Worm (Caenorhabditis elegans) whole organism, late embryonic: Measurements from ENCODE around the gene C53D6.10.

ENCODE experiments used
- F13H6.1 ChIP-seq: sonication (generic microtip); optimal IDR thresholded peaks from 2 replicates; lab custom pipeline; 2016; ENCODE audit warnings: missing genetic modification characterization, missing compliant biosample characterization
- ahr-1 ChIP-seq: sonication (generic microtip); optimal IDR thresholded peaks from 2 replicates; lab custom pipeline; 2016; ENCODE audit warnings: missing genetic modification characterization, missing compliant biosample characterization
- ama-1 ChIP-seq: fragments of 150-350 bp; optimal IDR thresholded peaks from 2 replicates; lab custom pipeline; 2014
- ceh-14 ChIP-seq: sonication (generic microtip); optimal IDR thresholded peaks from 2 replicates; lab custom pipeline; 2016; ENCODE audit warnings: missing genotype, missing genetic modification characterization, missing compliant biosample characterization
- ceh-19 ChIP-seq: fragments of 200-800 bp; sonication (Bioruptor generic); optimal IDR thresholded peaks from 2 replicates; lab custom pipeline; 2018; ENCODE audit warnings: mild to moderate bottlenecking, missing genetic modification characterization, missing compliant biosample characterization
- ceh-24 ChIP-seq: sonication (generic microtip); optimal IDR thresholded peaks from 2 replicates; lab custom pipeline; 2016; ENCODE audit warnings: mild to moderate bottlenecking, missing genetic modification characterization, missing compliant biosample characterization
- ceh-30 ChIP-seq: fragments of 150-350 bp; optimal IDR thresholded peaks from 2 replicates; lab custom pipeline; 2014; ENCODE audit warnings: missing biosample characterization, missing genetic modification characterization
- ceh-31 ChIP-seq: sonication (generic microtip); optimal IDR thresholded peaks from 2 replicates; lab custom pipeline; 2016; ENCODE audit warnings: missing genetic modification characterization, missing compliant biosample characterization
- ceh-34 ChIP-seq: sonication (generic microtip); optimal IDR thresholded peaks from 2 replicates; lab custom pipeline; 2016; ENCODE audit warnings: mild to moderate bottlenecking, missing genetic modification characterization, missing compliant biosample characterization
- ceh-45 ChIP-seq: fragments of 200-800 bp; sonication (Bioruptor generic); IDR thresholded peaks from 2 replicates; pipeline ENCODE4 v1.3.6; 2022; ENCODE audit warnings: missing genetic modification reagents, missing genetic modification characterization, missing compliant biosample characterization
- ceh-48 ChIP-seq: sonication (generic microtip); optimal IDR thresholded peaks from 2 replicates; lab custom pipeline; 2016; ENCODE audit warnings: missing genetic modification characterization, inconsistent platforms, missing compliant biosample characterization
- ceh-6 ChIP-seq: fragments of 200-800 bp; sonication (Bioruptor generic); optimal IDR thresholded peaks from 2 replicates; lab custom pipeline; 2018; ENCODE audit warnings: mild to moderate bottlenecking, missing genetic modification characterization, missing compliant biosample characterization
- ceh-9 ChIP-seq: sonication (generic microtip); optimal IDR thresholded peaks from 2 replicates; lab custom pipeline; 2016; ENCODE audit warnings: mild to moderate bottlenecking, missing genetic modification characterization, inconsistent platforms, missing compliant biosample characterization
- dmd-4 ChIP-seq: sonication (generic microtip); optimal IDR thresholded peaks from 2 replicates; lab custom pipeline; 2016; ENCODE audit warnings: borderline replicate concordance, missing genetic modification characterization, missing compliant biosample characterization
- elt-2 ChIP-seq: sonication (generic microtip); optimal IDR thresholded peaks from 2 replicates; lab custom pipeline; 2016; ENCODE audit warnings: missing genetic modification reagents, missing genetic modification characterization, missing compliant biosample characterization
- elt-4 ChIP-seq: sonication (generic microtip); optimal IDR thresholded peaks from 2 replicates; lab custom pipeline; 2016; ENCODE audit warnings: missing genetic modification characterization, missing compliant biosample characterization
- fkh-10 ChIP-seq: fragments of 150-350 bp; optimal IDR thresholded peaks from 2 replicates; lab custom pipeline; 2014; ENCODE audit warnings: missing biosample characterization, missing genetic modification reagents, missing genetic modification characterization
- fkh-6 ChIP-seq: sonication (generic microtip); optimal IDR thresholded peaks from 2 replicates; lab custom pipeline; 2016; ENCODE audit warnings: missing genetic modification characterization, missing compliant biosample characterization
- hlh-6 ChIP-seq: sonication (generic microtip); optimal IDR thresholded peaks from 2 replicates; lab custom pipeline; 2016; ENCODE audit warnings: missing genotype, missing genetic modification characterization, missing compliant biosample characterization
- hlh-8 ChIP-seq: sonication (generic microtip); optimal IDR thresholded peaks from 2 replicates; lab custom pipeline; 2016; ENCODE audit warnings: missing genotype, missing genetic modification characterization, missing compliant biosample characterization
- madf-2 ChIP-seq: sonication (generic microtip); optimal IDR thresholded peaks from 2 replicates; lab custom pipeline; 2017; ENCODE audit warnings: missing genetic modification characterization, missing compliant biosample characterization
- mec-3 ChIP-seq: sonication (generic microtip); optimal IDR thresholded peaks from 2 replicates; lab custom pipeline; 2016; ENCODE audit warnings: borderline replicate concordance, missing genetic modification characterization, missing compliant biosample characterization
- nfya-1 ChIP-seq: sonication (generic microtip); optimal IDR thresholded peaks from 2 replicates; lab custom pipeline; 2017; ENCODE audit warnings: missing genetic modification characterization, mild to moderate bottlenecking, missing compliant biosample characterization, antibody characterized with exemption, moderate library complexity
- nhr-232 ChIP-seq: sonication (generic microtip); optimal IDR thresholded peaks from 2 replicates; lab custom pipeline; 2016; ENCODE audit warnings: missing genetic modification characterization, missing compliant biosample characterization
- npax-4 ChIP-seq: sonication (generic microtip); optimal IDR thresholded peaks from 2 replicates; lab custom pipeline; 2016; ENCODE audit warnings: missing genetic modification characterization, missing compliant biosample characterization
- pax-1 ChIP-seq: fragments of 150-350 bp; optimal IDR thresholded peaks from 2 replicates; lab custom pipeline; 2014; ENCODE audit warnings: missing biosample characterization, missing genetic modification characterization
- pha-4 ChIP-seq: fragments of 150-350 bp; optimal IDR thresholded peaks from 2 replicates; lab custom pipeline; 2018; ENCODE audit warnings: missing biosample characterization, missing genetic modification reagents, missing genetic modification characterization
- rnt-1 ChIP-seq: sonication (generic microtip); optimal IDR thresholded peaks from 2 replicates; lab custom pipeline; 2016; ENCODE audit warnings: missing genetic modification characterization, missing compliant biosample characterization
- sdc-2 ChIP-seq: sonication (generic microtip); optimal IDR thresholded peaks from 2 replicates; lab custom pipeline; 2016; ENCODE audit warnings: missing genotype, missing genetic modification characterization, missing compliant biosample characterization
- syd-9 ChIP-seq: sonication (generic microtip); optimal IDR thresholded peaks from 2 replicates; lab custom pipeline; 2016; ENCODE audit warnings: mild to moderate bottlenecking, missing genetic modification characterization, moderate library complexity, missing compliant biosample characterization
- tbx-2 ChIP-seq: sonication (generic microtip); optimal IDR thresholded peaks from 2 replicates; lab custom pipeline; 2016; ENCODE audit warnings: missing genetic modification characterization, missing compliant biosample characterization
- ttx-3 ChIP-seq: sonication (generic microtip); optimal IDR thresholded peaks from 2 replicates; lab custom pipeline; 2016; ENCODE audit warnings: missing genetic modification reagents, missing genetic modification characterization, missing compliant biosample characterization
- zip-5 ChIP-seq: sonication (generic microtip); optimal IDR thresholded peaks from 2 replicates; lab custom pipeline; 2016; ENCODE audit warnings: missing genetic modification characterization, missing compliant biosample characterization
- ztf-16 ChIP-seq: sonication (generic microtip); optimal IDR thresholded peaks from 2 replicates; lab custom pipeline; 2017; ENCODE audit warnings: missing genetic modification characterization, missing compliant biosample characterization

C53D6.10 gene

DNA sequence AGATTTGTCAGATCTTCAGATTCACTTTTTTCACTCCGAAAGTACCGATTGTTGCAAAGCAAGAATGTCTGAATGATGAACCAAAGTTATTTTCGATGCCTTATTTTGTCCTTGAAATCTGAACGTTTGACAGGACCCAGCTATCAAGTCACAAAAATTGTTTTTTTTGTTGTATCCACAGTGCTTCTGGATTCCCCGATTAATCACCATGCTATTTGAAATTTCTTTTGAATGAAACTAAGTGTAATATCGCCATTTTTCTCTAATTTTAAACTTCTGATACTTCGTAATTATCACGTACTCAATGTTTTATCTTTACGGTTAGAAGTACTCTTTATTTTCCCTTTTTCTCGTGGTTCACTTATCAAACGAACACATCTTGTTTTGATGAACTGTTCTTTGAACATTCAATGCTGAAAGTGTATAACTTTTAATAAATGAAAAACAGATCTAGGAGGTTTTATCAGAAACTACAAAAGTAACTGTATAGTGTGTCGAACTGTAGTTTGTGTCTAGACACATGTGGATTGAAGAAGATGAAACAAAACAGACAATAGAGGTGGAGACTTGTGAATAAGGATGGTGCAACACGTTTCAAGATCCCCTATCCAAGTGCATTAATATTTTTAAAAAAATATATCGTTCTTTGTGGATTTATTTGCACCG, 17.4 kb upstream of the C53D6.10 start:
- TF ChIP-seq ttx-3 (no peak), ceh-45 (GFP tag; lab: Robert Waterston, UW) (no peak), dmd-4 (no peak), elt-4 (no peak), ceh-19 (no peak), pax-1 (no peak), ahr-1 (tag; lab: Kevin White, UChicago) (no peak), ceh-48 (tag; lab: Kevin White, UChicago) (no peak), mec-3 (no peak), fkh-10 (GFP tag; lab: Kevin White, UChicago) (no peak), ama-1 (lab: Kevin White, UChicago) (no peak), npax-4 (no peak)
- TF ChIP-seq, all 69 proteins: peak for 0

DNA sequence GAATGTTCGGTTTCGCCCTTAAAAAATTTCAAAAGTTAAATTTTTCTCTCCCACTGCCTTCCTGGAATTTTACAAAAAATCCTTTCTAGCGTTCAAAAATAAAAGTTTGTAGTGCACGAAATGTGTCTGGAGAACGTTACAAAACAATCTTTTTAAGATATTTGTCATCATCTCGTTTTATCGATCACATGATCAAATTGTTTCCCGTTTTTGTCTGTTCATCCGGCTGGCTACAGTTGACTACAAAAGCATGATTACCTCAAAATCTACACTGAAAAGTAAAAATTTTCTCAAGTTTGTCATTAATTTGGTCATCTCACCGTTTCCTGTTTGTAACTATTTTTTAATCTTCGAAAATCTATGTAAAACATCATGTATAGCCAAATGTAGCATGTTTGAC, 16.8 kb upstream of the C53D6.10 start:
- TF ChIP-seq syd-9 (no peak), ceh-9 (tag; lab: Kevin White, UChicago) (no peak), ceh-31 (tag; lab: Kevin White, UChicago) (no peak), pax-1 (no peak), ceh-6 (GFP tag; lab: Kevin White, UChicago) (no peak), nfya-1 (tag; lab: Kevin White, UChicago) (no peak), zip-5 (tag; lab: Kevin White, UChicago) (no peak), hlh-6 (tag; lab: Kevin White, UChicago) (no peak), elt-2 (tag; lab: Kevin White, UChicago) (no peak)
- TF ChIP-seq, all 69 proteins: peak for 0

- TF ChIP-seq mec-3 = peak; percentile 16
- TF ChIP-seq sdc-2 = peak; percentile 22
- TF ChIP-seq hlh-8 (tag; lab: Kevin White, UChicago) = peak; percentile 30
- peak; percentile 88 for TF ChIP-seq elt-4
- peak; percentile 5 for TF ChIP-seq ceh-34
- TF ChIP-seq tbx-2 (tag; lab: Kevin White, UChicago) = peak; percentile 37
- peak; percentile 52 for TF ChIP-seq F13H6.1 (tag; lab: Kevin White, UChicago)
- TF ChIP-seq fkh-6 (tag; lab: Kevin White, UChicago) = peak; percentile 26
- TF ChIP-seq madf-2 (tag; lab: Kevin White, UChicago) = peak; percentile 57
- peak; percentile 2 for TF ChIP-seq hlh-6 (tag; lab: Kevin White, UChicago)
Measured at ce11 chrIV:9048096-9048495, 13.9 kb upstream of the C53D6.10 start.

- TF ChIP-seq ttx-3 (no peak), ceh-30 (no peak), ceh-24 (tag; lab: Kevin White, UChicago) (no peak), ceh-9 (tag; lab: Kevin White, UChicago) (no peak), elt-2 (tag; lab: Kevin White, UChicago) (no peak), ceh-34 (no peak), ceh-31 (tag; lab: Kevin White, UChicago) (no peak), rnt-1 (no peak), ztf-16 (tag; lab: Kevin White, UChicago) (no peak), nhr-232 (no peak)
Measured at ce11 chrIV:9045252-9045651, 11.0 kb upstream of the C53D6.10 start, which contains the start of gene Y73F4A.1. Gene Y73F4A.1 (minus strand): TSS chrIV:9045352.

ce11 chrIV:9043224-9043623, 9.0 kb upstream of the C53D6.10 start, which contains the start of gene Y73F4A.2:
Gene Y73F4A.2 (minus strand): TSS chrIV:9043347.
- no peak for TF ChIP-seq pha-4 (tag; lab: Kevin White, UChicago)

- no peak for TF ChIP-seq ceh-14
Measured at ce11 chrIV:9040393-9040792, 6.2 kb upstream of the C53D6.10 start, which contains the start of gene Y73F4A.3. Gene Y73F4A.3 (minus strand): TSS chrIV:9040493.
